Fruit fly (Drosophila melanogaster) whole organism, wandering third instar larva: ENCODE data around the gene Hr4.

Experiments used
- Abd-B ChIP-seq: fragments of >200 bp; optimal IDR thresholded peaks from 2 replicates; lab custom pipeline; 2017; ENCODE audit warnings: missing biosample characterization, missing genetic modification characterization
- CG32264 ChIP-seq: fragments of 200-800 bp; sonication (Bioruptor generic); optimal IDR thresholded peaks from 2 replicates; lab custom pipeline; 2016; ENCODE audit warnings: missing biosample characterization, missing genetic modification characterization
- CG9705 ChIP-seq: fragments of 200-800 bp; sonication (Bioruptor generic); optimal IDR thresholded peaks from 2 replicates; lab custom pipeline; 2018; ENCODE audit warnings: missing biosample characterization, mild to moderate bottlenecking, missing genetic modification characterization
- Hnf4 ChIP-seq: fragments of 200-800 bp; sonication (Bioruptor generic); optimal IDR thresholded peaks from 2 replicates; lab custom pipeline; 2016; ENCODE audit warnings: missing biosample characterization, mild to moderate bottlenecking, missing genetic modification characterization
- Hr78 ChIP-seq: fragments of >200 bp; optimal IDR thresholded peaks from 2 replicates; lab custom pipeline; 2017; ENCODE audit warnings: missing biosample characterization, missing genetic modification characterization
- Vsx2 ChIP-seq: fragments of 200-300, 225-300 bp; sonication (Bioruptor generic); optimal IDR thresholded peaks from 2 replicates; lab custom pipeline; 2018; ENCODE audit warnings: missing biosample characterization, missing genetic modification characterization; ENCODE audit not compliant: partially characterized antibody
- foxo ChIP-seq, 2 experiments: fragments of 200-800 bp; sonication (Bioruptor generic); optimal IDR thresholded peaks; 2 replicates in 1 of 2; 3 replicates in 1 of 2; lab custom pipeline; 2016 to 2017; ENCODE audit warnings: missing biosample characterization in 2 of 2, missing genetic modification characterization in 2 of 2
- jim ChIP-seq: fragments of 175-275, 200-325 bp; sonication (Bioruptor generic); optimal IDR thresholded peaks from 2 replicates; lab custom pipeline; 2016; ENCODE audit warnings: missing biosample characterization, mild to moderate bottlenecking, missing genetic modification characterization
- pan ChIP-seq: fragments of >200 bp; optimal IDR thresholded peaks from 2 replicates; lab custom pipeline; 2017

dm6 chrX:2012121-2012452 lies 70.3 kb downstream of the Hr4 start:
- TF ChIP-seq pan (lab: Kevin White, UChicago) (no peak), Abd-B (GFP tag; lab: Kevin White, UChicago) (no peak), jim (no peak), Hr78 (GFP tag; lab: Kevin White, UChicago) (no peak), Vsx2 (GFP tag; lab: Kevin White, UChicago) (no peak), CG32264 (GFP tag; lab: Kevin White, UChicago) (no peak), CG9705 (GFP tag; lab: Kevin White, UChicago) (no peak), foxo (GFP tag; optimal IDR thresholded peaks at IDR 0.05; lab: Kevin White, UChicago) (no peak), Hnf4 (no peak)
